Fruit fly (Drosophila melanogaster): ENCODE results near the gene CG12012.
A peak's percentile ranks its signal among the peaks of the same experiment; 100 is the strongest.

The CG12012 gene

dm6 chr3L:3348956-3349824 is 27.4 kb upstream of the CG12012 start:
- no peak for TF ChIP-seq Jra (GFP tag; optimal IDR thresholded peaks at IDR 0.05)
- TF ChIP-seq h (GFP tag; optimal IDR thresholded peaks at IDR 0.05) = no peak
- no peak for TF ChIP-seq CG9705 (GFP tag; optimal IDR thresholded peaks at IDR 0.05)
- TF ChIP-seq usp (GFP tag; optimal IDR thresholded peaks at IDR 0.05) = no peak
- peak; percentile 20 for TF ChIP-seq Sp1 (GFP tag; optimal IDR thresholded peaks at IDR 0.05)
- TF ChIP-seq dmrt93B (GFP tag; optimal IDR thresholded peaks at IDR 0.05) = no peak

- TF ChIP-seq lola (GFP tag; optimal IDR thresholded peaks at IDR 0.05) (no peak), OdsH (GFP tag; optimal IDR thresholded peaks at IDR 0.05) (no peak), GATAd (GFP tag; optimal IDR thresholded peaks at IDR 0.05) (no peak), pan (optimal IDR thresholded peaks at IDR 0.05) (no peak), br (GFP tag; optimal IDR thresholded peaks at IDR 0.05) (no peak), Abd-B (GFP tag; optimal IDR thresholded peaks at IDR 0.05) (no peak), dl (GFP tag; optimal IDR thresholded peaks at IDR 0.05; ENCODE audit: insufficient read depth in 1 of 2, partially characterized antibody in 2 of 2) (no peak), Rel (GFP tag; optimal IDR thresholded peaks at IDR 0.05) (no peak), Rel (tag; optimal IDR thresholded peaks at IDR 0.05) (peak; percentile 85)
Measured at dm6 chr3L:3349825-3350123, 26.8 kb upstream of the CG12012 start.

dm6 chr3L:3350572-3351343 is 25.8 kb upstream of the CG12012 start:
- TF ChIP-seq Rel (GFP tag; optimal IDR thresholded peaks at IDR 0.05) (no peak), Rel (tag; optimal IDR thresholded peaks at IDR 0.05) (peak; percentile 10), br (GFP tag; optimal IDR thresholded peaks at IDR 0.05) (peak; percentile 28), fru (GFP tag; optimal IDR thresholded peaks at IDR 0.05) (peak; percentile 61), GATAd (GFP tag; optimal IDR thresholded peaks at IDR 0.05) (no peak), OdsH (GFP tag; optimal IDR thresholded peaks at IDR 0.05) (peak; percentile 21), rgr (GFP tag; optimal IDR thresholded peaks at IDR 0.05) (peak; percentile 53), HLH106 (tag; optimal IDR thresholded peaks at IDR 0.05) (no peak), ey (GFP tag; optimal IDR thresholded peaks at IDR 0.05) (peak; percentile 60), Mio (GFP tag; optimal IDR thresholded peaks at IDR 0.05) (no peak)

- TF ChIP-seq ey (GFP tag; optimal IDR thresholded peaks at IDR 0.05) (no peak), usp (GFP tag; optimal IDR thresholded peaks at IDR 0.05) (no peak), fru (GFP tag; optimal IDR thresholded peaks at IDR 0.05) (no peak), CG9705 (GFP tag; optimal IDR thresholded peaks at IDR 0.05) (no peak), CG32264 (GFP tag; optimal IDR thresholded peaks at IDR 0.05) (no peak), Hr78 (GFP tag; optimal IDR thresholded peaks at IDR 0.05) (no peak), jim (GFP tag; optimal IDR thresholded peaks at IDR 0.05) (no peak), Dif (GFP tag; optimal IDR thresholded peaks at IDR 0.05; ENCODE audit: partially characterized antibody) (no peak), sage (GFP tag; optimal IDR thresholded peaks at IDR 0.05) (no peak), sv (GFP tag; optimal IDR thresholded peaks at IDR 0.05) (no peak), GATAd (GFP tag; optimal IDR thresholded peaks at IDR 0.05) (no peak)
Measured at dm6 chr3L:3351814-3352359, 24.7 kb upstream of the CG12012 start.

dm6 chr3L:3352516-3352915 is 24.0 kb upstream of the CG12012 start:
- TF ChIP-seq Hr78 (GFP tag; optimal IDR thresholded peaks at IDR 0.05) (no peak), Mio (GFP tag; optimal IDR thresholded peaks at IDR 0.05) (no peak), ey (GFP tag; optimal IDR thresholded peaks at IDR 0.05) (no peak), CG9705 (GFP tag; optimal IDR thresholded peaks at IDR 0.05) (no peak), tai (GFP tag; optimal IDR thresholded peaks at IDR 0.05) (no peak), Abd-B (GFP tag; optimal IDR thresholded peaks at IDR 0.05) (no peak), Dfd (GFP tag; optimal IDR thresholded peaks at IDR 0.05) (no peak), N (GFP tag; optimal IDR thresholded peaks at IDR 0.05) (no peak), h (GFP tag; optimal IDR thresholded peaks at IDR 0.05) (no peak), dsf (GFP tag; optimal IDR thresholded peaks at IDR 0.05; ENCODE audit: borderline replicate concordance) (no peak), br (GFP tag; optimal IDR thresholded peaks at IDR 0.05) (no peak), Rel (GFP tag; optimal IDR thresholded peaks at IDR 0.05) (no peak), Rel (tag; optimal IDR thresholded peaks at IDR 0.05) (no peak), sv (GFP tag; optimal IDR thresholded peaks at IDR 0.05) (no peak), lola (GFP tag; optimal IDR thresholded peaks at IDR 0.05) (no peak), CG32264 (GFP tag; optimal IDR thresholded peaks at IDR 0.05) (no peak)
